Worm (Caenorhabditis elegans) whole organism, midembryonic: ENCODE results near the gene C03A3.1.

ENCODE experiments used
- T22C8.4 ChIP-seq: fragments of 200-800 bp; sonication (Bioruptor generic); IDR thresholded peaks from 2 replicates; pipeline ENCODE4 v1.3.6; 2022; ENCODE audit warnings: missing genetic modification characterization, missing compliant biosample characterization
- cog-1 ChIP-seq: sonication (generic microtip); optimal IDR thresholded peaks from 2 replicates; lab custom pipeline; 2016; ENCODE audit warnings: missing genetic modification characterization, missing compliant biosample characterization
- flt-1 ChIP-seq: fragments of 200-800 bp; sonication (Bioruptor generic); IDR thresholded peaks from 2 replicates; pipeline ENCODE4 v1.3.6; 2022; ENCODE audit warnings: missing genetic modification characterization, missing compliant biosample characterization
- klf-2 ChIP-seq: fragments of 200-800 bp; sonication (Bioruptor generic); conservative IDR thresholded peaks from 2 replicates; pipeline ENCODE4 v1.3.6; 2022; ENCODE audit warnings: missing genetic modification reagents, missing genetic modification characterization, missing compliant biosample characterization
- med-1 ChIP-seq: sonication (generic microtip); optimal IDR thresholded peaks from 2 replicates; lab custom pipeline; 2017; ENCODE audit warnings: missing genetic modification characterization, mild to moderate bottlenecking, missing compliant biosample characterization, antibody characterized with exemption, missing genetic modification reagents; ENCODE audit not compliant: insufficient read depth
- ref-1 ChIP-seq: fragments of 200-800 bp; sonication (Bioruptor generic); conservative IDR thresholded peaks from 2 replicates; pipeline ENCODE4 v1.3.6; 2022; ENCODE audit warnings: missing genetic modification reagents, missing genetic modification characterization, missing compliant biosample characterization
- tab-1 ChIP-seq: fragments of 200-800 bp; sonication (Bioruptor generic); IDR thresholded peaks from 2 replicates; pipeline ENCODE4 v1.3.6; 2022; ENCODE audit warnings: missing genetic modification characterization, missing compliant biosample characterization
- ztf-23 ChIP-seq: fragments of 200-800 bp; sonication (Bioruptor generic); IDR thresholded peaks from 2 replicates; pipeline ENCODE4 v1.3.6; 2022; ENCODE audit warnings: missing genetic modification reagents, missing genetic modification characterization, missing compliant biosample characterization
- ztf-29 ChIP-seq: fragments of 200-800 bp; sonication (Bioruptor generic); IDR thresholded peaks from 2 replicates; pipeline ENCODE4 v1.3.6; 2022; ENCODE audit warnings: missing genetic modification reagents, missing genetic modification characterization, missing compliant biosample characterization

The C03A3.1 gene

DNA sequence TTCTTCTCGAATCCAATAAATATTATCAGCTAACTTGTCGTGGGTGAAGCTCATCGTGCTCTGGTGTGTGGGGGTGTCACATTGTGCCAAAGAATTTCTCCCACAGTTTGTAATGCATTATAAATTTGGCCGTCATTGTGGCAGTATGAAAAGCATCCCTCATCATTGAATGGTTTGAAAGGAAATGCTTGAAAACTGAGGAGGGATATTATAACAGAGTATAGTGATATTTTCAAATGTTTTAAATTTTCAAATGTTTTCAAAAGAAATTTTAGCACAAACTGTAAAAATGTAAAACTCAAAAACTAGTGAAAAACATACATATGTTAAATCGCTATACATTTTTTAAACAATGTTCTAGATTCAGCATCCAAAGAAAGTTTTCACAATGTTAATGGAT is 11.8 kb downstream of the C03A3.1 start, which contains the start of gene C03A3.3:
C03A3.3 (minus strand) TSS at position 101 of the 400 bp plus-strand sequence.
- no peak for TF ChIP-seq T22C8.4 (GFP tag; lab: Robert Waterston, UW)
- no peak for TF ChIP-seq flt-1
- TF ChIP-seq med-1 (GFP tag; lab: Kevin White, UChicago), result no peak
- TF ChIP-seq tab-1 (GFP tag; lab: Robert Waterston, UW), result no peak
- no peak for TF ChIP-seq ref-1
- no peak for TF ChIP-seq klf-2
- no peak for TF ChIP-seq ztf-29
- TF ChIP-seq cog-1 (tag; lab: Kevin White, UChicago), result no peak
- no peak for TF ChIP-seq ztf-23

DNA sequence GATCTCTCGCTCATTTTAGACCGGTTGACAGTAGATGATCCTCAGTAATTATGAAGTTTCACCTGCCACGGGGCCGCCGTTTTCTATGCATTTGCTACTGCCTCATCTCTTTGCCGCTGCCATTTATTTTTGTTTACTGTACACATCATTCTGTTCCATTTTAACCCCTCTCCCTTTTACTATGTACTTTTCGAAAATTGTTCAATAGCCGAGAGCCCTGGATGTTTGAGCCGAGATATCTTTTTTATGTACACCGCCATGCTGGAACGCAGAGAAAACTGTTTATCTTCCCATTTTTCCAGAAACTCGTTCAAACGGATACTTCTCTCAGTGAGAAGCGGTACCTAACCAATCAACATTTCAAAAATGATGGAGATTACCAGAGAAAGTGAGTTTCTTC is 13.7 kb downstream of the C03A3.1 start, which contains the start of gene ifa-1:
ifa-1 (plus strand) TSS at position 301 of the 400 bp plus-strand sequence.
- no peak for TF ChIP-seq med-1 (GFP tag; lab: Kevin White, UChicago)
- no peak for TF ChIP-seq ztf-23
- no peak for TF ChIP-seq ref-1
- no peak for TF ChIP-seq ztf-29
- no peak for TF ChIP-seq klf-2
- no peak for TF ChIP-seq tab-1 (GFP tag; lab: Robert Waterston, UW)
- no peak for TF ChIP-seq T22C8.4 (GFP tag; lab: Robert Waterston, UW)
- TF ChIP-seq cog-1 (tag; lab: Kevin White, UChicago), result no peak
- TF ChIP-seq flt-1, result no peak

DNA sequence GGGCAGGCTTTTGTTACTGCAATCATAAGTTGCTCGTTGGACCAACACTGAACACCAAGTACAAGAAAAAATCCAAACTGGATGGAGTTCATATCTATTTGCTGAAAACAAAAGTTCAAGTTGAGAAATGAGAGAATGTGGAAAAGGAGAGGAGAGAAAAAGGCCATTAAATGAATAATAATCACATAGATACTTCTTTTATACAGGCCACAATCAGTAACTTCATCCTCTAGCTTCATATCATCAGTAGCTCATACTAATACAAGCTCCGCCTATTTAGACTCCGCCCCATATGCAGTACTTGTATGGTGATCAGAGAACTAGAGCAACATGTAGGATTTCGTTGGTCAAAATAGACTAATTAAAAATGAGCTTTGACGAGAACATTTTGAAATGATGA is 22.1 kb downstream of the C03A3.1 start, which contains the start of gene F38B2.2:
F38B2.2 (minus strand) TSS at position 101 of the 400 bp plus-strand sequence.
- TF ChIP-seq cog-1 (tag; lab: Kevin White, UChicago), result no peak
- TF ChIP-seq ref-1, result no peak
- TF ChIP-seq tab-1 (GFP tag; lab: Robert Waterston, UW), result no peak
- TF ChIP-seq T22C8.4 (GFP tag; lab: Robert Waterston, UW), result no peak
- no peak for TF ChIP-seq med-1 (GFP tag; lab: Kevin White, UChicago)
- TF ChIP-seq ztf-23, result no peak
- no peak for TF ChIP-seq klf-2
- TF ChIP-seq ztf-29, result no peak
- no peak for TF ChIP-seq flt-1

DNA sequence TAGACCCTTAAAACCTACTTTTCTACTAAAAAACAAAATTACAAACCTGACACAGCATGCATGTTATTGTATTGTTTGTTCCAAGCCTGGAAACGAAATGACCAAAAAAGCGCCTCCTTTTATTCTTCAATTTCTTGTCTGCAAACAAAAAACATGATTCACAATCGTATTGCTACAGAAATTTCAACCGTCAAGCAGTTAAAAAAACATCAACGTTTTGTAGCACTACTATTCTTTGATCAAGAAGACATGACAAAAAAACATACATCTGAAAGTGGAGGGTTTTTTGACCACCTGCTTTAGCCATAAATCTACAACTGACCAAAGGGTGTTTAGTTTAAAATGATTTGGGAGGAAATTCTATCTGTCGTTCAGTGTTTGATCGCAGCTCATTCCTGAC is 24.0 kb downstream of the C03A3.1 start, which contains the start of gene F38B2.6:
F38B2.6 (minus strand) TSS at position 101 of the 400 bp plus-strand sequence.
- TF ChIP-seq med-1 (GFP tag; lab: Kevin White, UChicago), result no peak
- no peak for TF ChIP-seq cog-1 (tag; lab: Kevin White, UChicago)
- no peak for TF ChIP-seq T22C8.4 (GFP tag; lab: Robert Waterston, UW)
- TF ChIP-seq ztf-23, result no peak
- TF ChIP-seq flt-1, result no peak
- TF ChIP-seq klf-2, result no peak
- no peak for TF ChIP-seq ztf-29
- TF ChIP-seq ref-1, result no peak
- TF ChIP-seq tab-1 (GFP tag; lab: Robert Waterston, UW), result no peak

DNA sequence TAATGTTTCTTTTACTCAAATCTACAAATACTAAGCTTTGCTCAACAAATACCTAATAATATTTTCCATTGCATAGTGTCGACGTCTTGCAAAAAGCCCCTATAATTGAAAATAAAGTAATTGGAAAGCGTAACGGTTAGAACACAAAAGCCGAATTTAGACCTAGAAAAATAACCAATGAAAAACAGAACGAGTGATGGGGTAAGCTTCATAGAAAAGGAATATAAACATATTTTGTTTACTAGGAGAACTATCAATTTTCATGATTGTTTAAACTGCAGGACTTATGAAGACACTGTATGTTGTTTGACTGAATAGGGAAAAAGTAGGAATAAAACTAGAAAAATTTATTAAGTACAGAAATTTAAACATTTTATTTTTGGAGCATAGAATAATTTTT is 29.1 kb downstream of the C03A3.1 start, which contains the start of gene F38B2.3:
F38B2.3 (minus strand) TSS at position 101 of the 400 bp plus-strand sequence.
- TF ChIP-seq tab-1 (GFP tag; lab: Robert Waterston, UW), result no peak
- no peak for TF ChIP-seq med-1 (GFP tag; lab: Kevin White, UChicago)
- TF ChIP-seq ztf-29, result no peak
- TF ChIP-seq cog-1 (tag; lab: Kevin White, UChicago), result no peak
- TF ChIP-seq ztf-23, result no peak
- no peak for TF ChIP-seq T22C8.4 (GFP tag; lab: Robert Waterston, UW)
- TF ChIP-seq flt-1, result no peak
- TF ChIP-seq ref-1, result no peak

DNA sequence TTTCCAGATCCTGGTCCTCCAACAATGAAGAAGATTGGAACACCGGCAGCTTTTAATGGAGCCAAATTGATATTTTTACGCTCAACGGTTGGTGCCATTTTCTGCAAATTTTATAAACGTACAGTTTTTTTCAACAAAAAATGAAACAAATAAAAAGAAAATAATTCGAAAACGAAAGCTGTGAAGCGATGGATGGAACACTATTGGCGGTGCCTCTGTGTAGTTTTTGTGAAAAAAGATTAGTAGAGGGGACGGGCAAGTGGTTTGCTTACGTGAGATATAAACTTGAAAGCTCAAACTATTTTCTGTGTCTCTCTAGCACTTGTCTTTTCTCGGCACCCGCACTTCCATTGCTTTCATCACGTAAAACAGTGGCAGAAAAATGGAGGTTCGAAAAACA is 30.5 kb downstream of the C03A3.1 start, which contains the start of gene F38B2.4:
F38B2.4 (minus strand) TSS at position 101 of the 400 bp plus-strand sequence.
- no peak for TF ChIP-seq ref-1
- no peak for TF ChIP-seq med-1 (GFP tag; lab: Kevin White, UChicago)
- TF ChIP-seq ztf-23, result no peak
- TF ChIP-seq tab-1 (GFP tag; lab: Robert Waterston, UW), result no peak
- TF ChIP-seq ztf-29, result no peak
- TF ChIP-seq cog-1 (tag; lab: Kevin White, UChicago), result no peak
- TF ChIP-seq T22C8.4 (GFP tag; lab: Robert Waterston, UW), result no peak
- no peak for TF ChIP-seq klf-2
- no peak for TF ChIP-seq flt-1

DNA sequence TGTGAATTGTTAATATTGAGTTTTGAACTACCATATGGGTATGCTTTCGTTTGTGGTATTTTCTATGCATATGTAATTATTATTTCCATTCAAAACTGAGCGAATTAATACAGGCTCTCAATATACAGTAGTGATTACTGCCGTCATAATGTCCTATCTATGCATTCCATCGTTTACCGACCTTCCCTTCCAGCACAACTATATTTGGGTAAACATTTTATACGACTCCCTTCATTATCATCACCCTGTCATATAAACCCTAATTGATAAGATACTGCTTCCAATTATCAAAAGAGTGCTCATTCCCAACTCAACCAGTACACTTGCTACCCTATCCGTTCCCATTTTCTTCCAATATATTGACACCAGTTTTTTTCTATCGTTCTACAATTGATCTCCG is 32.8 kb downstream of the C03A3.1 start:
- TF ChIP-seq med-1 (GFP tag; lab: Kevin White, UChicago) (no peak), ztf-23 (no peak), T22C8.4 (GFP tag; lab: Robert Waterston, UW) (no peak), ztf-29 (no peak), klf-2 (no peak), tab-1 (GFP tag; lab: Robert Waterston, UW) (no peak), cog-1 (tag; lab: Kevin White, UChicago) (no peak), ref-1 (no peak), flt-1 (no peak)

DNA sequence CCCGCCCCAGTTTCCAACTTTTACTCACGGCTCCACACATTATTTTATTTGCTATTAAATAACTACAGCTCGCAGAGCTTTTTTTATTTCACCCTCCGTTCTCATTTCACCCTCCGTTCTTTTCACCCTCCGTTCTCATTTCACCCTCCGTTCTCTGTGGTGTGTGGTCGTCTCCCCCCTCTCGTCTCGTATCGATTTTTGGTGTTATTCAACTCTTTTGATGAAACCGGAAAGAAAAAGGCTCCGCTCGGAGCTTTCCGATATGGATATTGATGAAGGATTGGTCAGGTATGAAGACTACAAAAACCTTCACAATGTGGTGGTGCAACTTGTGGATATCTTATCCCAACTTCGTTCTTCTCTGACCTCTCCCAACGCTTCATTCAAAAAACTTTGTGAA is 33.4 kb downstream of the C03A3.1 start:
- 0 out of 2 replicates have a peak, but pooled peaks have one; percentile 28 for TF ChIP-seq flt-1
- TF ChIP-seq ref-1, result no peak
- peak; percentile 64 for TF ChIP-seq T22C8.4 (GFP tag; lab: Robert Waterston, UW)
- TF ChIP-seq med-1 (GFP tag; lab: Kevin White, UChicago), result no peak

DNA sequence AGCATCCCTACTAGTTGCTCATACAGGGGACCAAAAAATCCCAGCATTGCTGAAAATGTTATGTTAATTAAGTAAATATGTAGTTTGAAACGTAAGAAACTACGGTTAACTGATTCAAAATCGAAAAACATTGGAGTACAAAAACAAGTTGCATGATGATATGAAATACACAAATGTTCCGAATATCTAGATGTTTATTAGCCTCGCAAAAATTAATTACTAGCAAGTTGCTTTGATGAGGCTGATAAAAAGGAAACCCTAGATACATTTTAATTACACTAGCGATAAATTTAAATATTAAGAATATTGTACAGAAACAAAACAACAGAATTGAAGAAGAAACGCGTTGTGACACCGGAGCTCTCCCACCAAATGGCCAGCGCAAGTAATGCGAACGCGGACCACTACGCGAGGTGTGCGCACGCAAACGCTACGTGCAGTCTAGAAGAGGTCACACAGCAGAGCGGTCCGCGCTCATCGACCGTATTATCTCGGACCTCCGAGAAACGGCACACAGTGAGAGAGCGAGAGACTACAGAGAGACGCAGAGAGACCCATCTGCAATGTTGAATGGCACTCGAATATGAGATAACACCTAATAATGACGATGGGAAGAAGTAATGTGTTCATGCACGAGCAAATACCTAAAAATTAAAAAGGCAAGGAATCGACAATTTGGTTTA is 39.7 kb downstream of the C03A3.1 start, which contains the start of gene inx-2:
inx-2 (minus strand) TSS at position 51 of the 683 bp plus-strand sequence.
- no peak for TF ChIP-seq ref-1
- TF ChIP-seq ztf-29, result no peak
- TF ChIP-seq tab-1 (GFP tag; lab: Robert Waterston, UW), result peak; percentile 77

DNA sequence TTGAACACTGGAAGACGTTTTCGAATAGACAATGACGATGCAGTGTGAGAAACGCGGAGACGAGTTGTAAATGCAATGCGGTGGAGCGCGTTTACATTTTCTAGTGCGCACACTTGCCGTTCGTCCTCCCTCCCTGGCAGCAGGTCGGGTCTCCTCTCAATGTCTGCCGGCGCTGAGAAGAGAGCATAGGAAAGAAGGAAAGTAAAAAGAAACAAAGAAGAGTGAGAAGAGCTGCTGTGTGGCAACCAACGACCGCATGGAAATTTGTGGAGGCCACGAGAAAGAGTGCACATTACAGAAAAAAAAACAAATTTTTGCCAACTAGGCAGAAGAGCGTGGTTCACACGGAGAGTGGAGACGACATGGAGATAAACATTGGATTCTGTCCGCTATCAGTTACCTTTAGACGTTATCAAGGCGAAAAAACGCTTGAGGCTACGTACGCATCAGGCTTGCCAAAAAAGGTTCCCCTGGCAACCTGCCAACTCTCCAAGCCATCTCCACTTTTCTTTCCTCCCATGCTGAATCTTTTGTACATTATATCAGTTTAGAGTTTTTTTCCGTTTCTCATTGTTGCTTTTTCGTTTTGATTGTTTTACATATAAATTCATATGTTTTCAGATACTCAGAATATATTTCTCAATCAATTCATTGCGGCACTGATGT is 42.6 kb downstream of the C03A3.1 start, which contains the start of the genes snrp-40.1 and F08G12.3:
snrp-40.1 (minus strand) TSS at position 143 of the 666 bp plus-strand sequence.
F08G12.3 (plus strand) TSS at position 616 of the 666 bp plus-strand sequence.
- TF ChIP-seq ztf-29, result no peak
- TF ChIP-seq ztf-23, result no peak
- no peak for TF ChIP-seq T22C8.4 (GFP tag; lab: Robert Waterston, UW)
- peak; percentile 46 for TF ChIP-seq flt-1
- peak; percentile 76 for TF ChIP-seq cog-1 (tag; lab: Kevin White, UChicago)
